Worm (Caenorhabditis elegans) whole organism, young adult: ENCODE results near the gene Y22D7AL.9.

Source experiments
- B0336.3 ChIP-seq: fragments of 200-800 bp; sonication (Bioruptor generic); IDR thresholded peaks from 2 replicates; pipeline ENCODE4 v1.3.6; 2022; ENCODE audit warnings: missing genetic modification characterization, missing compliant biosample characterization
- C06A6.2 ChIP-seq: fragments of 200-800 bp; sonication (Bioruptor generic); conservative IDR thresholded peaks from 2 replicates; pipeline ENCODE4 v1.3.6; 2022; ENCODE audit warnings: missing genetic modification characterization, missing compliant biosample characterization
- D2030.7 ChIP-seq: fragments of 200-800 bp; sonication (Bioruptor generic); IDR thresholded peaks from 2 replicates; pipeline ENCODE4 v1.3.6; 2022; ENCODE audit warnings: missing genetic modification reagents, missing genetic modification characterization, missing compliant biosample characterization
- F22D6.2 ChIP-seq: sonication (generic microtip); optimal IDR thresholded peaks from 2 replicates; lab custom pipeline; 2016; ENCODE audit warnings: mild to moderate bottlenecking, missing genetic modification characterization, missing compliant biosample characterization
- F57A8.1 ChIP-seq: fragments of 200-800 bp; sonication (Bioruptor generic); optimal IDR thresholded peaks from 2 replicates; lab custom pipeline; 2018; ENCODE audit warnings: mild to moderate bottlenecking, missing genetic modification characterization, moderate library complexity, missing compliant biosample characterization
- F57C9.4 ChIP-seq: sonication (generic microtip); optimal IDR thresholded peaks from 2 replicates; lab custom pipeline; 2017; ENCODE audit warnings: mild to moderate bottlenecking, missing genetic modification characterization, missing compliant biosample characterization
- Y56A3A.18 ChIP-seq: fragments of 200-800 bp; sonication (Bioruptor generic); IDR thresholded peaks from 2 replicates; pipeline ENCODE4 v1.3.6; 2022; ENCODE audit warnings: missing genetic modification reagents, missing genetic modification characterization, missing compliant biosample characterization
- Y95B8A.8 ChIP-seq: fragments of 200-800 bp; sonication (Bioruptor generic); IDR thresholded peaks from 2 replicates; pipeline ENCODE4 v1.3.6; 2022; ENCODE audit warnings: missing genetic modification reagents, missing genetic modification characterization, missing compliant biosample characterization
- akir-1 ChIP-seq: fragments of 200-800 bp; sonication (Bioruptor generic); optimal IDR thresholded peaks from 2 replicates; lab custom pipeline; 2018; ENCODE audit warnings: mild to moderate bottlenecking, missing genetic modification characterization, moderate library complexity, missing compliant biosample characterization
- aptf-2 ChIP-seq: fragments of 200-800 bp; sonication (Bioruptor generic); conservative IDR thresholded peaks from 2 replicates; pipeline ENCODE4 v1.3.6; 2022; ENCODE audit warnings: missing genetic modification reagents, missing genetic modification characterization, missing compliant biosample characterization
- athp-1 ChIP-seq: sonication (generic microtip); optimal IDR thresholded peaks from 2 replicates; lab custom pipeline; 2017; ENCODE audit warnings: mild to moderate bottlenecking, missing genetic modification characterization, missing compliant biosample characterization
- ceh-100 ChIP-seq: fragments of 200-800 bp; sonication (Bioruptor generic); IDR thresholded peaks from 2 replicates; pipeline ENCODE4 v1.3.6; 2022; ENCODE audit warnings: missing genetic modification reagents, missing genetic modification characterization, missing compliant biosample characterization
- ceh-27 ChIP-seq: fragments of 200-800 bp; sonication (Bioruptor generic); optimal IDR thresholded peaks from 2 replicates; lab custom pipeline; 2018; ENCODE audit warnings: mild to moderate bottlenecking, missing genetic modification characterization, moderate library complexity, missing compliant biosample characterization
- ceh-79 ChIP-seq: sonication (generic microtip); optimal IDR thresholded peaks from 2 replicates; lab custom pipeline; 2017; ENCODE audit warnings: mild to moderate bottlenecking, missing genetic modification characterization, missing compliant biosample characterization
- ceh-91 ChIP-seq: fragments of 200-800 bp; sonication (Bioruptor generic); IDR thresholded peaks from 2 replicates; pipeline ENCODE4 v1.3.6; 2022; ENCODE audit warnings: missing genetic modification reagents, missing genetic modification characterization, missing compliant biosample characterization
- dox-1 ChIP-seq: fragments of 200-800 bp; sonication (Bioruptor generic); IDR thresholded peaks from 2 replicates; pipeline ENCODE4 v1.3.6; 2022; ENCODE audit warnings: missing genetic modification reagents, missing genetic modification characterization, missing compliant biosample characterization
- dpff-1 ChIP-seq: sonication (generic microtip); optimal IDR thresholded peaks from 2 replicates; lab custom pipeline; 2017; ENCODE audit warnings: mild to moderate bottlenecking, missing genetic modification characterization, missing compliant biosample characterization
- egl-44 ChIP-seq: fragments of 200-800 bp; sonication (Bioruptor generic); IDR thresholded peaks from 2 replicates; pipeline ENCODE4 v1.3.6; 2022; ENCODE audit warnings: missing genetic modification reagents, missing genetic modification characterization, missing compliant biosample characterization
- ekl-4 ChIP-seq: fragments of 200-800 bp; sonication (Bioruptor generic); IDR thresholded peaks from 2 replicates; pipeline ENCODE4 v1.3.6; 2022; ENCODE audit warnings: missing genetic modification reagents, missing genetic modification characterization, missing compliant biosample characterization
- gei-17 ChIP-seq: fragments of 200-800 bp; sonication (Bioruptor generic); optimal IDR thresholded peaks from 2 replicates; lab custom pipeline; 2018; ENCODE audit warnings: mild to moderate bottlenecking, missing genetic modification characterization, missing compliant biosample characterization
- hlh-12 ChIP-seq: sonication (generic microtip); optimal IDR thresholded peaks from 2 replicates; lab custom pipeline; 2016; ENCODE audit warnings: missing genetic modification characterization, missing compliant biosample characterization
- hmg-20 ChIP-seq: fragments of 200-800 bp; sonication (Bioruptor generic); IDR thresholded peaks from 2 replicates; pipeline ENCODE4 v1.3.6; 2022; ENCODE audit warnings: missing genetic modification reagents, missing genetic modification characterization, missing compliant biosample characterization
- hsf-1 ChIP-seq: fragments of 200-800 bp; sonication (Bioruptor generic); IDR thresholded peaks from 2 replicates; pipeline ENCODE4 v1.3.6; 2022; ENCODE audit warnings: missing genetic modification reagents, missing genetic modification characterization, missing compliant biosample characterization
- let-526 ChIP-seq: fragments of 200-800 bp; sonication (Bioruptor generic); IDR thresholded peaks from 2 replicates; pipeline ENCODE4 v1.3.6; 2022; ENCODE audit warnings: missing genetic modification reagents, missing genetic modification characterization, missing compliant biosample characterization
- madf-3 ChIP-seq: fragments of 200-800 bp; sonication (Bioruptor generic); IDR thresholded peaks from 2 replicates; pipeline ENCODE4 v1.3.6; 2022; ENCODE audit warnings: missing genetic modification reagents, missing genetic modification characterization, missing compliant biosample characterization
- nfya-1 ChIP-seq: sonication (generic microtip); optimal IDR thresholded peaks from 2 replicates; lab custom pipeline; 2017; ENCODE audit warnings: antibody characterized with exemption, missing compliant biosample characterization, missing genetic modification characterization, borderline replicate concordance; ENCODE audit not compliant: insufficient read depth
- nfyb-1 ChIP-seq: fragments of 200-800 bp; sonication (Bioruptor generic); IDR thresholded peaks from 2 replicates; pipeline ENCODE4 v1.3.6; 2022; ENCODE audit warnings: missing genetic modification reagents, missing genetic modification characterization, missing compliant biosample characterization
- nhr-80 ChIP-seq: sonication (generic microtip); optimal IDR thresholded peaks from 2 replicates; lab custom pipeline; 2016; ENCODE audit warnings: missing genetic modification characterization, missing compliant biosample characterization
- pha-4 ChIP-seq: fragments of 150-350 bp; sonication (generic microtip); optimal IDR thresholded peaks from 2 replicates; lab custom pipeline; 2014; ENCODE audit warnings: missing biosample characterization, missing genetic modification reagents, missing genetic modification characterization
- sea-2 ChIP-seq: fragments of 200-800 bp; sonication (Bioruptor generic); IDR thresholded peaks from 2 replicates; pipeline ENCODE4 v1.3.6; 2022; ENCODE audit warnings: missing genetic modification characterization, missing compliant biosample characterization
- snpc-1.3 ChIP-seq: sonication (generic microtip); optimal IDR thresholded peaks from 2 replicates; lab custom pipeline; 2017; ENCODE audit warnings: missing genetic modification characterization, mild to moderate bottlenecking, missing compliant biosample characterization, antibody characterized with exemption, moderate library complexity, missing genotype, missing genetic modification reagents; ENCODE audit not compliant: insufficient read depth
- sptf-2 ChIP-seq: fragments of 200-800 bp; sonication (Bioruptor generic); optimal IDR thresholded peaks from 2 replicates; lab custom pipeline; 2018; ENCODE audit warnings: mild to moderate bottlenecking, missing genetic modification characterization, missing compliant biosample characterization
- tbp1 ChIP-seq: fragments of 200-800 bp; sonication (Bioruptor generic); optimal IDR thresholded peaks from 2 replicates; lab custom pipeline; 2018; ENCODE audit warnings: mild to moderate bottlenecking, missing genetic modification characterization, missing compliant biosample characterization
- unc-130 ChIP-seq: sonication (generic microtip); optimal IDR thresholded peaks from 2 replicates; lab custom pipeline; 2016; ENCODE audit warnings: missing genetic modification reagents, missing genetic modification characterization, missing compliant biosample characterization
- zfh-2 ChIP-seq: fragments of 200-800 bp; sonication (Bioruptor generic); conservative IDR thresholded peaks from 2 replicates; pipeline ENCODE4 v1.3.6; 2022; ENCODE audit warnings: missing genetic modification reagents, missing genetic modification characterization, missing compliant biosample characterization
- zim-3 ChIP-seq: sonication (generic microtip); optimal IDR thresholded peaks from 2 replicates; lab custom pipeline; 2017; ENCODE audit warnings: mild to moderate bottlenecking, missing genetic modification characterization, moderate library complexity, missing compliant biosample characterization
- ztf-25 ChIP-seq: fragments of 200-800 bp; sonication (Bioruptor generic); IDR thresholded peaks from 2 replicates; pipeline ENCODE4 v1.3.6; 2022; ENCODE audit warnings: missing genetic modification reagents, missing genetic modification characterization, missing compliant biosample characterization
- ztf-6 ChIP-seq: fragments of 200-800 bp; sonication (Bioruptor generic); IDR thresholded peaks from 2 replicates; pipeline ENCODE4 v1.3.6; 2022; ENCODE audit warnings: missing genetic modification reagents, missing genetic modification characterization, missing compliant biosample characterization

The Y22D7AL.9 gene

ce11 chrIII:1625660-1626275 is 11.9 kb upstream of the Y22D7AL.9 start (continued):
- TF ChIP-seq F57A8.1 (GFP tag; lab: Kevin White, UChicago): no peak
- TF ChIP-seq ceh-91: no peak
- TF ChIP-seq B0336.3 (GFP tag; lab: Robert Waterston, UW): peak; percentile 79
- TF ChIP-seq ekl-4: peak; percentile 74
- peak; percentile 47 for TF ChIP-seq zim-3 (tag; lab: Kevin White, UChicago)
- TF ChIP-seq sea-2 (GFP tag; lab: Robert Waterston, UW): no peak
- TF ChIP-seq D2030.7 (GFP tag; lab: Robert Waterston, UW): no peak
- no peak for TF ChIP-seq pha-4 (tag; lab: Kevin White, UChicago)
- no peak for TF ChIP-seq aptf-2
- TF ChIP-seq ceh-27 (GFP tag; lab: Kevin White, UChicago): no peak
- TF ChIP-seq F57C9.4 (tag; lab: Kevin White, UChicago): peak; percentile 36
- TF ChIP-seq ceh-79 (tag; lab: Kevin White, UChicago): peak; percentile 76
- TF ChIP-seq gei-17 (GFP tag; lab: Kevin White, UChicago): no peak
- TF ChIP-seq dox-1 (GFP tag; lab: Robert Waterston, UW): peak; percentile 50; the same call in 1 of the 2 replicates
- peak; percentile 67; the same call in 1 of the 2 replicates for TF ChIP-seq ztf-25 (GFP tag; lab: Robert Waterston, UW)
- TF ChIP-seq unc-130 (GFP tag; lab: Kevin White, UChicago): no peak
- peak; percentile 56 for TF ChIP-seq dpff-1 (tag; lab: Kevin White, UChicago)
- TF ChIP-seq sptf-2 (GFP tag; lab: Kevin White, UChicago): no peak
- no peak for TF ChIP-seq Y95B8A.8 (GFP tag; lab: Robert Waterston, UW)
- TF ChIP-seq let-526 (GFP tag; lab: Robert Waterston, UW): no peak
- TF ChIP-seq hsf-1 (GFP tag; lab: Robert Waterston, UW): peak; percentile 78
- peak; percentile 25; the same call in 1 of the 2 replicates for TF ChIP-seq ceh-100 (GFP tag; lab: Robert Waterston, UW)
- TF ChIP-seq tbp1 (GFP tag; lab: Kevin White, UChicago): peak; percentile 36
- TF ChIP-seq, all 124 proteins: peak for 53

DNA sequence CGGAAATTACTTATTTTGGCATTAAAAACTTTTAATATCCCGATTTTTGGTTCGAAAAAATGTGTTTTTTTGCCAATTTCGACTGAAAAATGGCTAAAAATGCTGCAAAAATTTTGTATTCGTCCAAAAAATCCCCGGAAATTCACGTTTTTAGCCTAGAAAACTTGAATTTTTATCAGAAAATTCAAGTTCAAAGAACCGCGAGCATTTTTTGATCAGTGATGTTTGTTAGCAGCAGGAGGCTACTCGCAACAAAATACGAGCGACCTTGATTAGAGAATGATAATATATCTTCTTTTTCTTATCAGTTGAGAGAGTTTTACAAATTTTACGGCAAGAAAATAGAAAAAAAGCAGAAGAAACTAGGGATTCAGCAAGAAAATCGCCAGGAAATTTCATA is 8.5 kb upstream of the Y22D7AL.9 start:
- TF ChIP-seq nfyb-1 (GFP tag; lab: Robert Waterston, UW): peak; percentile 65
- TF ChIP-seq ztf-6 (GFP tag; lab: Robert Waterston, UW): no peak
- no peak for TF ChIP-seq hmg-20 (GFP tag; lab: Robert Waterston, UW)
- peak; percentile 48 for TF ChIP-seq nhr-80
- TF ChIP-seq snpc-1.3 (tag; lab: Kevin White, UChicago): no peak

DNA sequence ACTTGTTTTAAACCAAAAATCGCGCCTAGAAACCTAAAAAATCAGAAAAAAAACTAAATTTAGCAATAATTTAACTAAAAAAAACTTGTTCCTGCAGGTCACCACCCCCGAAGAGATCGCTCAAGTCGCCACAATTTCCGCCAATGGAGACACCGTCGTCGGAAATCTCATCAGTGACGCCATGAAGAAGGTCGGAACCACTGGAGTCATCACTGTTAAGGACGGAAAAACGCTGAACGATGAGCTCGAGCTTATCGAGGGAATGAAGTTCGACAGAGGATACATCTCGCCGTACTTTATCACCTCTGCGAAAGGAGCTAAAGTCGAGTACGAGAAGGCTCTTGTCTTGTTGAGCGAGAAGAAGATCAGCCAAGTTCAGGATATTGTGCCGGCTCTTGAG is 7.5 kb upstream of the Y22D7AL.9 start:
- TF ChIP-seq Y56A3A.18 (GFP tag; lab: Robert Waterston, UW) (no peak), hlh-12 (tag; lab: Kevin White, UChicago) (no peak), athp-1 (tag; lab: Kevin White, UChicago) (no peak), akir-1 (GFP tag; lab: Kevin White, UChicago) (no peak), hsf-1 (GFP tag; lab: Robert Waterston, UW) (peak; percentile 24; the same call in 1 of the 2 replicates), hmg-20 (GFP tag; lab: Robert Waterston, UW) (0 out of 2 replicates have a peak, but pooled peaks have one; percentile 5), ekl-4 (no peak), F57C9.4 (tag; lab: Kevin White, UChicago) (no peak), madf-3 (GFP tag; lab: Robert Waterston, UW) (no peak), nfyb-1 (GFP tag; lab: Robert Waterston, UW) (peak; percentile 56; the same call in 1 of the 2 replicates), nfya-1 (tag; lab: Kevin White, UChicago) (no peak), F22D6.2 (tag; lab: Kevin White, UChicago) (no peak), zfh-2 (GFP tag; lab: Robert Waterston, UW) (peak; percentile 45; the same call in 1 of the 2 replicates), egl-44 (no peak), C06A6.2 (GFP tag; lab: Robert Waterston, UW) (no peak)
- TF ChIP-seq, all 124 proteins: peak for 4
